Worm (Caenorhabditis elegans) whole organism, L4 larva: ENCODE results near the gene metl-2.

Experiments
- D1046.2 ChIP-seq: fragments of 200-800 bp; sonication (Bioruptor generic); IDR thresholded peaks from 2 replicates; pipeline ENCODE4 v1.3.6; 2022; ENCODE audit warnings: missing genetic modification characterization, missing compliant biosample characterization
- F10B5.3 ChIP-seq: sonication (generic microtip); optimal IDR thresholded peaks from 2 replicates; lab custom pipeline; 2016; ENCODE audit warnings: mild to moderate bottlenecking, missing genetic modification characterization, missing compliant biosample characterization
- F37D6.2 ChIP-seq: sonication (generic microtip); optimal IDR thresholded peaks from 2 replicates; lab custom pipeline; 2016; ENCODE audit warnings: mild to moderate bottlenecking, missing genetic modification characterization, missing compliant biosample characterization
- R02D3.7 ChIP-seq: fragments of 150-350 bp; sonication (generic microtip); optimal IDR thresholded peaks from 3 replicates; lab custom pipeline; 2014; ENCODE audit warnings: missing biosample characterization, missing genetic modification characterization
- Y5F2A.4 ChIP-seq: fragments of 200-800 bp; sonication (Bioruptor generic); optimal IDR thresholded peaks from 2 replicates; lab custom pipeline; 2018; ENCODE audit warnings: mild to moderate bottlenecking, missing genetic modification characterization, missing compliant biosample characterization
- aha-1 ChIP-seq: fragments of 150-350 bp; peaks from one replicate; lab custom pipeline; 2014; ENCODE audit warnings: missing biosample characterization, missing genetic modification characterization
- aly-2 ChIP-seq: sonication (generic microtip); optimal IDR thresholded peaks from 2 replicates; lab custom pipeline; 2018; ENCODE audit warnings: missing biosample characterization, missing genetic modification characterization
- ceh-28 ChIP-seq: fragments of 150-350 bp; optimal IDR thresholded peaks from 2 replicates; lab custom pipeline; 2014; ENCODE audit warnings: missing biosample characterization, missing genetic modification reagents, missing genetic modification characterization
- ceh-82 ChIP-seq: sonication (generic microtip); optimal IDR thresholded peaks from 2 replicates; lab custom pipeline; 2017; ENCODE audit warnings: missing biosample characterization, missing genetic modification characterization
- ctbp-1 ChIP-seq: fragments of 200-800 bp; sonication (Bioruptor generic); IDR thresholded peaks from 2 replicates; pipeline ENCODE4 v1.3.6; 2022; ENCODE audit warnings: missing genetic modification reagents, missing genetic modification characterization, missing compliant biosample characterization
- daf-12 ChIP-seq: fragments of 150-350 bp; optimal IDR thresholded peaks from 2 replicates; lab custom pipeline; 2014; ENCODE audit warnings: missing biosample characterization, missing genetic modification reagents, missing genetic modification characterization
- daf-16 ChIP-seq, 3 experiments: sonication (generic microtip); optimal IDR thresholded peaks; 2 replicates each; lab custom pipeline; 2016 to 2017; ENCODE audit warnings: missing genetic modification characterization in 3 of 3, missing genetic modification reagents in 3 of 3, mild to moderate bottlenecking in 2 of 3, missing compliant biosample characterization in 2 of 3, missing biosample characterization in 1 of 3, moderate library complexity in 1 of 3
- dmd-9 ChIP-seq: fragments of 200-800 bp; sonication (Bioruptor generic); IDR thresholded peaks from 2 replicates; pipeline ENCODE4 v1.3.6; 2022; ENCODE audit warnings: missing genetic modification reagents, missing genetic modification characterization, missing compliant biosample characterization
- duxl-1 ChIP-seq: sonication (generic microtip); optimal IDR thresholded peaks from 2 replicates; lab custom pipeline; 2016; ENCODE audit warnings: mild to moderate bottlenecking, missing genetic modification characterization, moderate library complexity, missing compliant biosample characterization; ENCODE audit not compliant: poor library complexity
- dve-1 ChIP-seq: sonication (generic microtip); optimal IDR thresholded peaks from 2 replicates; lab custom pipeline; 2017; ENCODE audit warnings: antibody characterized with exemption, mild to moderate bottlenecking, missing genetic modification characterization, missing compliant biosample characterization; ENCODE audit not compliant: insufficient read depth
- fkh-10 ChIP-seq: fragments of 150-350 bp; optimal IDR thresholded peaks from 2 replicates; lab custom pipeline; 2014; ENCODE audit warnings: missing biosample characterization, missing genetic modification reagents, missing genetic modification characterization
- hlh-11 ChIP-seq: fragments of 200-800 bp; sonication (Bioruptor generic); optimal IDR thresholded peaks from 2 replicates; lab custom pipeline; 2018; ENCODE audit warnings: mild to moderate bottlenecking, missing genetic modification characterization, missing compliant biosample characterization
- jun-1 ChIP-seq: fragments of 150-350 bp; optimal IDR thresholded peaks from 2 replicates; lab custom pipeline; 2014; ENCODE audit warnings: missing biosample characterization, missing genetic modification reagents, missing genetic modification characterization
- lin-1 ChIP-seq: fragments of 200-800 bp; sonication (Bioruptor generic); IDR thresholded peaks from 2 replicates; pipeline ENCODE4 v1.3.6; 2022; ENCODE audit warnings: missing genetic modification reagents, missing genetic modification characterization, missing compliant biosample characterization
- lin-38 ChIP-seq: fragments of 200-800 bp; sonication (Bioruptor generic); IDR thresholded peaks from 2 replicates; pipeline ENCODE4 v1.3.6; 2022; ENCODE audit warnings: missing genetic modification reagents, missing genetic modification characterization, missing compliant biosample characterization
- lin-39 ChIP-seq: fragments of 150-350 bp; optimal IDR thresholded peaks from 2 replicates; lab custom pipeline; 2014; ENCODE audit warnings: missing biosample characterization, missing genetic modification reagents, missing genetic modification characterization
- lsy-2 ChIP-seq, 2 experiments: fragments of 150-350 bp in 1 of 2; sonication (generic microtip) in 1 of 2; optimal IDR thresholded peaks; 2 replicates each; lab custom pipeline; 2014 to 2017; ENCODE audit warnings: missing biosample characterization in 2 of 2, missing genetic modification characterization in 2 of 2
- mdl-1 ChIP-seq, 2 experiments: fragments of 150-350 bp in 1 of 2; sonication (generic microtip) in 1 of 2; optimal IDR thresholded peaks; 2 replicates each; lab custom pipeline; 2014 to 2017; ENCODE audit warnings: missing biosample characterization in 2 of 2, missing genetic modification characterization in 2 of 2
- mdt-29 ChIP-seq: fragments of 200-800 bp; sonication (Bioruptor generic); IDR thresholded peaks from 2 replicates; pipeline ENCODE4 v1.3.6; 2022; ENCODE audit warnings: missing genetic modification reagents, missing genetic modification characterization, missing compliant biosample characterization
- nhr-10 ChIP-seq: fragments of 150-350 bp; optimal IDR thresholded peaks from 2 replicates; lab custom pipeline; 2014; ENCODE audit warnings: missing biosample characterization, missing genetic modification characterization
- nhr-11 ChIP-seq: fragments of 150-350 bp; optimal IDR thresholded peaks from 2 replicates; lab custom pipeline; 2014; ENCODE audit warnings: missing biosample characterization, missing genetic modification characterization
- nhr-237 ChIP-seq: sonication (generic microtip); optimal IDR thresholded peaks from 2 replicates; lab custom pipeline; 2017; ENCODE audit warnings: missing biosample characterization, missing genetic modification characterization
- nhr-28 ChIP-seq: fragments of 150-350 bp; optimal IDR thresholded peaks from 2 replicates; lab custom pipeline; 2014; ENCODE audit warnings: missing biosample characterization, missing genetic modification characterization
- nhr-76 ChIP-seq: fragments of 150-350 bp; optimal IDR thresholded peaks from 2 replicates; lab custom pipeline; 2014; ENCODE audit warnings: missing biosample characterization, missing genetic modification characterization
- pha-4 ChIP-seq, 2 experiments: fragments of 150-350 bp in 1 of 2; fragments of 200-800 bp in 1 of 2; sonication (Bioruptor generic) in 1 of 2; IDR thresholded peaks in 1 of 2; optimal IDR thresholded peaks in 1 of 2; 2 replicates each; pipeline versions ENCODE4 v1.3.6 to Lab custom; 2014 to 2022; ENCODE audit warnings: missing genetic modification characterization in 2 of 2, missing genetic modification reagents in 2 of 2, missing biosample characterization in 1 of 2, missing compliant biosample characterization in 1 of 2
- saeg-2 ChIP-seq: fragments of 200-800 bp; sonication (Bioruptor generic); IDR thresholded peaks from 2 replicates; pipeline ENCODE4 v1.3.6; 2022; ENCODE audit warnings: missing genetic modification reagents, missing genetic modification characterization, missing compliant biosample characterization
- skn-1 ChIP-seq: fragments of 150-350 bp; optimal IDR thresholded peaks from 2 replicates; lab custom pipeline; 2014; ENCODE audit warnings: missing biosample characterization, missing genetic modification characterization
- unc-62 ChIP-seq, 3 experiments: fragments of 150-350 bp in 1 of 3; sonication (generic microtip); optimal IDR thresholded peaks in 2 of 3; peaks in 1 of 3; 1 replicate in 1 of 3; 2 replicates in 2 of 3; lab custom pipeline; 2014 to 2017; ENCODE audit warnings: missing biosample characterization in 3 of 3, missing genetic modification characterization in 3 of 3, missing genetic modification reagents in 3 of 3, missing genotype in 1 of 3
- zag-1 ChIP-seq: fragments of 150-350 bp; optimal IDR thresholded peaks from 2 replicates; lab custom pipeline; 2014; ENCODE audit warnings: missing biosample characterization, missing genetic modification characterization
- ztf-7 ChIP-seq: fragments of 150-350 bp; optimal IDR thresholded peaks from 2 replicates; lab custom pipeline; 2014; ENCODE audit warnings: missing biosample characterization, missing genetic modification characterization

The metl-2 gene

DNA sequence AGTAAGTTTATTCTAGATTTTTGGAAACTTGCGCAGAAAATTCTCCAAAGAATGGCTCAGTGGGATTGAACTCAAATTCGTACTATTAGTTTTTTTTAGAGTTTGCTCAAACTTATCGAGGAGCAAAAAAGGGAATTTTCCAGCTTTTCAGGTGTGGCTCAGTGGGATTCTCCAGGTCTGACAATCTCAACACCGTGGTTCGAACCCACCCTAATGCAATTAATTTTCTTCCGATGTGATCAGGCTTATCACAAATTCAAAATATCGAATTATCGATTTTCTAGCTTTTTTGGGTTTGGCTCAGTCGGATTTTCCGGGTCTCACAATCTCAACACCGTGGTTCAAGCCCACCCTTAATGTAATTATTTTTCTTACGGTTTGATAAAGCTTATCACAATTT is 3.3 kb upstream of the metl-2 start:
- TF ChIP-seq ceh-28 (tag; lab: Kevin White, UChicago) (peak; percentile 37), unc-62 (GFP tag; optimal IDR thresholded peaks at IDR 0.05 in 1 of 2; lab: Kevin White, UChicago) (peak in 1 of 2 experiments; percentile 95), unc-62 (tag; optimal IDR thresholded peaks at IDR 0.05; lab: Kevin White, UChicago) (no peak), nhr-237 (tag; lab: Kevin White, UChicago) (no peak)
- TF ChIP-seq, all 104 proteins: peak for 2

DNA sequence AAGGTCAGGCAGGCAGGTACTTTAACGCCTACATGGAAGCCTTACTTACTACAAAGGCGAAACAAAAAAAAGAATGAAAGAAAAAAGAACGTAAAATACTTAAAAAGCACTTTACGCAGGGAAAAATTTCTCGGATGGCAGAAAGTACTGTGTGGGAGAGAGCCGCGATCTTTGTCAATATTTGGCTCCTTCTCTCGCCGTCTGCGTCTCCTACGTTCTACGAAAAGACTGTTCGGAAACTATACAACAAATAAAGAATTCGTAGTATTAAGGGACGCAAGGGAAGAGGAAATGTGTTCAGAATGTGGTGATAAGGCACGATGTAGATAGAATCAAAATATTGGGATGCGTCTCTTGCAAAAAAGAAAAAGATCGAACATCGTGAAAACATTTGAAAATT is 2.6 kb upstream of the metl-2 start:
- TF ChIP-seq aha-1 (peak; percentile 86), dve-1 (tag; lab: Kevin White, UChicago) (peak; percentile 0), daf-16 (GFP tag; optimal IDR thresholded peaks at IDR 0.05; lab: Kevin White, UChicago) (no peak), daf-16 (tag; optimal IDR thresholded peaks at IDR 0.05; lab: Kevin White, UChicago) (peak; percentile 27), daf-12 (tag; lab: Kevin White, UChicago) (no peak), pha-4 (GFP tag; IDR thresholded peaks at IDR 0.05; lab: Robert Waterston, UW) (no peak), pha-4 (tag; optimal IDR thresholded peaks at IDR 0.05; lab: Kevin White, UChicago) (peak; percentile 55), mdt-29 (GFP tag; lab: Robert Waterston, UW) (no peak), nhr-28 (tag; lab: Kevin White, UChicago) (peak; percentile 37)

ce11 chrII:14968275-14968674 is 1.4 kb upstream of the metl-2 start:
- TF ChIP-seq lin-39 (no peak), mdl-1 (tag; optimal IDR thresholded peaks at IDR 0.05; lab: Kevin White, UChicago) (no peak), R02D3.7 (no peak), nhr-11 (tag; lab: Kevin White, UChicago) (no peak), ctbp-1 (GFP tag; lab: Robert Waterston, UW) (no peak), ceh-82 (no peak), dmd-9 (GFP tag; lab: Robert Waterston, UW) (no peak), zag-1 (tag; lab: Kevin White, UChicago) (no peak), ztf-7 (no peak), aly-2 (tag; lab: Kevin White, UChicago) (no peak), pha-4 (GFP tag; IDR thresholded peaks at IDR 0.05; lab: Robert Waterston, UW) (no peak), pha-4 (tag; optimal IDR thresholded peaks at IDR 0.05; lab: Kevin White, UChicago) (no peak), lsy-2 (tag; optimal IDR thresholded peaks at IDR 0.05; lab: Kevin White, UChicago) (no peak), lin-1 (GFP tag; lab: Robert Waterston, UW) (no peak), nhr-76 (tag; lab: Kevin White, UChicago) (no peak), jun-1 (tag; lab: Kevin White, UChicago) (no peak), hlh-11 (tag; lab: Kevin White, UChicago) (no peak), F37D6.2 (tag; lab: Kevin White, UChicago) (no peak), duxl-1 (no peak), fkh-10 (GFP tag; lab: Kevin White, UChicago) (no peak)

DNA sequence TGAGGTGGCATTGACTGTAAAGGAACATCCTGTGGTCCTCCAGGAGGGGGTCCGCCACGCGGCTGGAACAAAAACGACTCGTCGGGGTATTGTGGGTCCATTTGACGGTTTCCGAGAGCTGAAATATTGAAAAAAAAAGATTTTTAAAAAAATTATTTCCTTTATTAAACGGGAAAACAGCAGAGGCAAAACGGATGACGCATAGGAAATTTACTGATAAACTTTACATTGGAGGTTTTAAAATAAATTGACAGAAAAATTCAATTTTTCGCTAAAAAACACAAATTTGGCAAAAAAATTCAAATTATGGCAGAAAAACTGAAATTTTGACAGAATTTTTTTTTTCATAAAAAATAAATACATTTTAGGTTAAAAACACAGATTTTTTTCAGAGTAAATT is 14.2 kb downstream of the metl-2 start, which contains the start of gene Y53F4B.5:
Gene Y53F4B.5, minus strand, starts transcription at position 101 of the 400 bp plus-strand sequence.
- TF ChIP-seq saeg-2 (GFP tag; lab: Robert Waterston, UW) (no peak), lin-38 (GFP tag; lab: Robert Waterston, UW) (no peak), lin-1 (GFP tag; lab: Robert Waterston, UW) (no peak), skn-1 (tag; lab: Kevin White, UChicago) (no peak), F10B5.3 (tag; lab: Kevin White, UChicago) (no peak), D1046.2 (no peak), Y5F2A.4 (GFP tag; lab: Kevin White, UChicago) (no peak), nhr-10 (tag; lab: Kevin White, UChicago) (no peak)
